Worm (Caenorhabditis elegans): ENCODE results near the gene oac-1.
A peak's percentile ranks its signal among the peaks of the same experiment; 100 is the strongest.

Gene oac-1

DNA sequence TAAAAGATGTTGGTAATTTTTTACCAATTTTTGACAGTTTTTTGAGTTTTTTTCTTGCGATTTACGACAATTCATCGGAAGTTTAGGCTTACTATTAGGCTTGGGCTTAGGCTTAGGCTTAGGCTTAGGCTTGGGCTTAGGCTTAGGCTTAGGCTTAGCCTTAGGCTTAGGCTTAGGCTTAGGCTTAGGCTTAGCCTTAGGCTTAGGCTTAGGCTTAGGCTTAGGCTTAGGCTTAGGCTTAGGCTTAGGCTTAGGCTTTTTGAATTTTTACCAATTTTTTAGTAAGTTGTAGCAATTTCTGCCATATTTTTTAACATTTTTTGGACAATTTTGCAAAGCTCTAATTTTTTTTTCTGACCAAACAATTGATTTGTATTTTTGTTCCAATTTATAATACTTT, 27.2 kb downstream of the oac-1 start:
- TF ChIP-seq ztf-29 (GFP tag; IDR thresholded peaks at IDR 0.05), result peak; percentile 87

DNA sequence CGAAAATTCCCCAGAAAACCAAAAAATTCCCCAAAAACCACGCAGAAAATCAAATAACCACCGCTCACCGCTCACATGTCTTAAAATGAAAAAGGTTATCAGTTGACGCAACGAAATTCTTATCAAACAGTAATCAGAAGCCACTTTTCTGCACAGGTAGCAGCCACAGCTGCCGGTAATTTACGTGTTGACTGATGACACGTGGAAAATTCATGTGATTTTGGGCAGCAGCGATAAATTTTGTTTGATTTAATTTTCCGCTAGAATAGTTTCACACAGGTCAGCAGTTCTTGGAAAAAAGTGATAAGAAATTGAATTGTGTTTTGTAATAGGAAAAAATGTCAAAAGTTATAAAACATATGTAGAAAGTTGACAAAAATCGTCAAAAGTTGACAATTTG, 28.2 kb downstream of the oac-1 start:
- TF ChIP-seq ztf-23 (GFP tag; IDR thresholded peaks at IDR 0.05) (no peak), flt-1 (GFP tag; IDR thresholded peaks at IDR 0.05) (no peak), med-1 (GFP tag; optimal IDR thresholded peaks at IDR 0.05; ENCODE audit: insufficient read depth) (no peak), ztf-29 (GFP tag; IDR thresholded peaks at IDR 0.05) (no peak), tab-1 (GFP tag; IDR thresholded peaks at IDR 0.05) (no peak), T22C8.4 (GFP tag; IDR thresholded peaks at IDR 0.05) (no peak), ref-1 (GFP tag; conservative IDR thresholded peaks at IDR 0.05) (no peak), klf-2 (GFP tag; conservative IDR thresholded peaks at IDR 0.05) (no peak), cog-1 (tag; optimal IDR thresholded peaks at IDR 0.05) (no peak)

DNA sequence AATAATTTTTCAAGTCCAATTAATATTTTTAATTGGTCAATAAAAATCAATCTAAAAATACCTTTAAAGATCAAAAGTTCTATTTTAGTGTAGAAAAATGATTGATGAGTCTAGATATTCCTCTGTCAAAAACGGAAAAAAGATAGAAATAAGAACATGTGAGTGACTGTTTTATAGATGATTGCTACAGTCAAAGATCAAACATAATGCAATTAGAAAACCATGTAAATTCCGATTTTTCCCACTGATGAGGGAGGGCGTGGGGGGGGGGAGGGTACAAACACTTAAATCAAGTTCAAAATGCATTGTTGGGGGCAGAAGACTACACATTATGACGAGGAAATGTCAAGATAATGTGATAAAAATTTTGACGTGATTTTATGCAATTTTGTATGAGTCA, 29.6 kb downstream of the oac-1 start:
- TF ChIP-seq klf-2 (GFP tag; conservative IDR thresholded peaks at IDR 0.05) (no peak), ref-1 (GFP tag; conservative IDR thresholded peaks at IDR 0.05) (no peak), T22C8.4 (GFP tag; IDR thresholded peaks at IDR 0.05) (no peak), med-1 (GFP tag; optimal IDR thresholded peaks at IDR 0.05; ENCODE audit: insufficient read depth) (no peak)

DNA sequence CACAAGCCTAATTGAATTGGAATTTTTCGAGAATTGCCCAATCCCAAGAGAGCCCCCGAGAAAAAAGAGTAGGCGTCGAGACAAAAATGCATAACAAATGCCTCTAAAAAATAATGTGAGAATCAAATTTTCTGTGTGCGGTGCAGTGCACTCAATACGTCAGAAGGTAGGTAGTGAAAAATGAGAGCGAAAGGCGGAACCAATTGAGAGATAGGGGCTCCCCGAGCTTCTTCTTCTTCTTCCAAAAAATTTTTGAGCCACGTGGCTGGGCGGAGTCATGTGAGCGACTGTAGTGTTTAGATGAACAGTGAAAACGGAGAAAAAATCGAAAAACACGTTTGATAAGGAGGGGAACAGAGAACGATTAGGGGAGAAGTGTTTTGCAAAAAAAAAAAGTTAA, 31.2 kb downstream of the oac-1 start:
- TF ChIP-seq T22C8.4 (GFP tag; IDR thresholded peaks at IDR 0.05) (no peak), ref-1 (GFP tag; conservative IDR thresholded peaks at IDR 0.05) (no peak), cog-1 (tag; optimal IDR thresholded peaks at IDR 0.05) (no peak), ztf-29 (GFP tag; IDR thresholded peaks at IDR 0.05) (no peak), klf-2 (GFP tag; conservative IDR thresholded peaks at IDR 0.05) (no peak), tab-1 (GFP tag; IDR thresholded peaks at IDR 0.05) (no peak), ztf-23 (GFP tag; IDR thresholded peaks at IDR 0.05) (no peak), flt-1 (GFP tag; IDR thresholded peaks at IDR 0.05) (no peak), med-1 (GFP tag; optimal IDR thresholded peaks at IDR 0.05; ENCODE audit: insufficient read depth) (no peak)

DNA sequence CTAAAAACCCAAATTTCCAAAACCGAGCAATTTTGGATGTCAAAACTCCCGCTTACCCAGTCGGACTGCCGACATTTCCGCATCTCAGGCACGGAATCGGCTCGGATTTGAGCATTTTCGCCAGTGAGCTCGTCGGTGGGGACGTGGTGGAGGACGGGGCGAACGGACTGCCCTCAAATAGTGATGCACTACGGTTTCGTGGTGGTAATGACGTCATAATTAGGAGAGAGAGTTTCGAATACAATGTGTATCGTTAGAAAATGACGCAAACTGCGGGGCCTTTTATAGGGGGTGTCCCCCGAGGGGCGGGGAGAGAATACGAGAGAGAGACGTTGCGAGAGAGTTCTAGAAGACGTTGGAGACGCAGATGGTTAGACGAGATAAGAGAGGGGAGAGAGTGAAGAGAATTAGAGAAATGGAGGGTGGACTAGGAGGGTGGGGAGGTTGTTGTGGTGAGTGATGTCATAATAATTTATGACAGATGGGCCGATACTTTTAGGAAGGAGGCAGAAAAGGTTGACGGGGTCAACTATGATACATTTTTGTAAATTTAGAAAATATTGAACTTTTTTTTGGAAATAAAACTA, 33.1 kb downstream of the oac-1 start:
- TF ChIP-seq cog-1 (tag; optimal IDR thresholded peaks at IDR 0.05) (peak; percentile 91), flt-1 (GFP tag; IDR thresholded peaks at IDR 0.05) (peak; percentile 85), med-1 (GFP tag; optimal IDR thresholded peaks at IDR 0.05; ENCODE audit: insufficient read depth) (no peak), ztf-29 (GFP tag; IDR thresholded peaks at IDR 0.05) (no peak), klf-2 (GFP tag; conservative IDR thresholded peaks at IDR 0.05) (no peak), T22C8.4 (GFP tag; IDR thresholded peaks at IDR 0.05) (peak; percentile 25; the same call in 1 of the 2 replicates), ref-1 (GFP tag; conservative IDR thresholded peaks at IDR 0.05) (0 out of 2 replicates have a peak, but pooled peaks have one; percentile 47), ztf-23 (GFP tag; IDR thresholded peaks at IDR 0.05) (peak; percentile 63; the same call in 1 of the 2 replicates), tab-1 (GFP tag; IDR thresholded peaks at IDR 0.05) (0 out of 2 replicates have a peak, but pooled peaks have one; percentile 68)

DNA sequence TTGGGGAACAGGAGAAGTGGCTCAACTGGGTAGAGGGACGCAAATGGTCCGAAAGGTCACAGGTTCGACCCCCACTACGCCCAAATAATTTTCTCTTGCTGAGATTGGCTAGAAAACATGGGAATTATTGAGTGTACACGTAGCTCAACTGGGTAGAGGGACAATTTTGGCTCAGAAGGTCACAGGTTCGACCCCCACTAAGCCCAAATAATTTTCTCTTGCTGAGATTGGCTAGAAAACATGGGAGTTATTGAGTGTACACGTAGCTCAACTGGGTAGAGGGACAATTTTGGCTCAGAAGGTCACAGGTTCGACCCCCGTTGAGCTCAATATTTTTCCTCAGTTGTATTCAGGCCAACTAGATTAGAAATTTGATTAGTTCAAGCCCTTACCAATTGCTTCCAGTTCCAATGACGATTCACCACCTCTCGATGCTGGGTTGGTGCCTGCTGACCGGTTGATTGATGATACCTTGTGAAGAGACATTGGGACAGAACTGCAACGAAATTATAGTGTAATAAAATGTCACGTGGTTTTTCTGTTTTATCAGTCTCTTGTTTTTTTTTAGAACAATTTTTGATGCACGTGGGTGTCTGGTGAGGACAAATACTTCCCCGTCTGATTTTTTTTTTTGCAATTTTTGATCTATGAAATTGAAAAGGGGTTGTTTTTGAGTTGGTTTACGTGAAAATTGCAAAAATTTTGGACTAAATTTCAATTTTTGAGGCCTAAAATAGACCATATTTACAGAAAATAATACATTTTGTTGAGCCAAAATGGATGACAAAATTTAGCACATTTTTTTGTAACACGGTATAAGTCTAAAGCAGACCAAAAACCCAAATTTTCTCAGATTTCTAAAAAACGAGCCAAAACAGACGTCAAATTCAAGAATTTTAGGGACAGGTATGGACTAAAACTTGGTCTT, 34.2 kb downstream of the oac-1 start:
- TF ChIP-seq med-1 (GFP tag; optimal IDR thresholded peaks at IDR 0.05; ENCODE audit: insufficient read depth) (no peak), klf-2 (GFP tag; conservative IDR thresholded peaks at IDR 0.05) (no peak), ztf-23 (GFP tag; IDR thresholded peaks at IDR 0.05) (no peak), tab-1 (GFP tag; IDR thresholded peaks at IDR 0.05) (0 out of 2 replicates have a peak, but pooled peaks have one; percentile 50)

DNA sequence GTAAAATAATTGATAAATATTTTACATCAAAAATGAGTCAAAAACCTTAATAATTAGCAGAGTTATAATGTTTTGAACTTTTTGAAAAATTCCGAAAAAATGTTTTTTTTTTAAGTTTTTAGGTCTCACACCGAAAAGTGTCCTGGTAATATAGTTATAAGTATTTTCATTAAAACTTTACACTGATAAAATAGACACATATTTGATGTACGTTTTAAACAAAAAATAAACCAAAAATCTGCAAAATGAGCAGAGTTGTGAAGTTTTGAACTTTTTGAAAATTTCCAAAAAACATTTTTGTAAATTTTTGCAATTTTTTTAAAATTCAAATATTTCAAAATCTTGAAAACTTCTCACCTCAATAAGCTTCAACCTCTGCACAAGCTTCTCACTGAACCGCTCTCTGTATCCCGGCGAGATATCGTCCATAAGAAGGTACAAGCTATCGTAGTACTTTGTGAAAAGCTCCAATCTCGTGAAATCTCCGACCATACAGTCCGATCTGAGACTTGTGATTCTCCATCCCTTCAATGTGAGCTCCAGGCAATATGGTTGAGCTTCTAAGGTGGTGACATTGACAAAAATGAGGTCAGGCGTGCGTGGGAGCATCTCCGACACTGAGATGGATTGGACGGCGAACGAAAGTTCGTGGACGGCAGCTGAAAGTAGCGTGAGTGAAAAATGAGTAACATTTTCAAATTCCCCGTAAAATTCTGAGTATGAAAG, 35.0 kb downstream of the oac-1 start:
- TF ChIP-seq med-1 (GFP tag; optimal IDR thresholded peaks at IDR 0.05; ENCODE audit: insufficient read depth) (no peak), ztf-23 (GFP tag; IDR thresholded peaks at IDR 0.05) (no peak), klf-2 (GFP tag; conservative IDR thresholded peaks at IDR 0.05) (no peak), ztf-29 (GFP tag; IDR thresholded peaks at IDR 0.05) (no peak), flt-1 (GFP tag; IDR thresholded peaks at IDR 0.05) (no peak), ref-1 (GFP tag; conservative IDR thresholded peaks at IDR 0.05) (no peak), cog-1 (tag; optimal IDR thresholded peaks at IDR 0.05) (no peak), tab-1 (GFP tag; IDR thresholded peaks at IDR 0.05) (no peak), T22C8.4 (GFP tag; IDR thresholded peaks at IDR 0.05) (no peak)

DNA sequence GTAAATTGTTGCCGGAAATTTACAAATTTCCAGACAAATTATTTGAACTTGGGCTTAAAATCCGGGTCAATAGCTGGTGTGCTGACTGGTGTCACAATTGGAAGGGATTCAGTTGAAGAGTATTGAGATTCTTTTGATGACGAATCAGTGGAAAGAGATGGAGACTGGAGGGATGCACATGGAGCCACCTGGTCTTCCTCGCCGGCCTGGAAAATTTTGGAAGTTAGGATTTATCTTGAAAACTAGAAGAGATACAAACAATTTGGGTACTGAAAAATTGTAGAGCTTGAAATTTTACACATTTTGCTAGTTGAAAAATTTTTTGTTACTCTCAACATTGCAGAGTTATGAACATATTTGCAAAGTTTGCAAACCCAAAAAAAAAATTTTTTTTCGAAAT, 35.6 kb downstream of the oac-1 start:
- TF ChIP-seq flt-1 (GFP tag; IDR thresholded peaks at IDR 0.05) (no peak), tab-1 (GFP tag; IDR thresholded peaks at IDR 0.05) (no peak), T22C8.4 (GFP tag; IDR thresholded peaks at IDR 0.05) (no peak), klf-2 (GFP tag; conservative IDR thresholded peaks at IDR 0.05) (no peak), ref-1 (GFP tag; conservative IDR thresholded peaks at IDR 0.05) (no peak), cog-1 (tag; optimal IDR thresholded peaks at IDR 0.05) (no peak), ztf-23 (GFP tag; IDR thresholded peaks at IDR 0.05) (no peak), med-1 (GFP tag; optimal IDR thresholded peaks at IDR 0.05; ENCODE audit: insufficient read depth) (no peak), ztf-29 (GFP tag; IDR thresholded peaks at IDR 0.05) (no peak)

DNA sequence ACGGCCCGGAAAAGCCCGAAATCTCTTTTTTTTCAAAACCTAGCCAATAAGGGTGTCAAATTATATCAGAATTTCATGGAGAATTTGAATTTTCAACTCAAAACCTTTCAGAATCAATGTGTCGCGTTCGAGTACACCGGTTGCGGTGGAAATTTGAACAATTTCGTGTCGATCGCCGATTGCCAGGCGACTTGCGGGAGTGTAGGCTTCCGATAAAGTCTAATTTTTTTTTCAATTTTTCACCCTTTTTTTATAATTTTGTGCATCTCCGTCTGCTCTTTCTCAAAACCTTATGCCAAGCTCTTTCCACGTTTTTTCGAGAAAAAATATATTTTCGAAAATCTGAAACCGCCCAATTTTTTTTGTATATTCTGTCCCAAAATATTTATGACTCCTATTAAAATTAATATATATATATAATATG, 36.2 kb downstream of the oac-1 start:
- TF ChIP-seq cog-1 (tag; optimal IDR thresholded peaks at IDR 0.05) (no peak), flt-1 (GFP tag; IDR thresholded peaks at IDR 0.05) (0 out of 2 replicates have a peak, but pooled peaks have one; percentile 20), klf-2 (GFP tag; conservative IDR thresholded peaks at IDR 0.05) (no peak), ztf-23 (GFP tag; IDR thresholded peaks at IDR 0.05) (no peak), ref-1 (GFP tag; conservative IDR thresholded peaks at IDR 0.05) (no peak)

Data from whole organism, midembryonic.